Fruit fly (Drosophila melanogaster) whole organism, embryonic: ENCODE results near the gene ph-d.

Experiments used
- Adf1 ChIP-seq: fragments of 200-800 bp; sonication (Bioruptor generic); IDR thresholded peaks from 2 replicates; pipeline ENCODE4 v1.3.6; 2022; ENCODE audit warnings: missing biosample characterization, missing genetic modification characterization
- CG11723 ChIP-seq: fragments of 200-800 bp; sonication (Bioruptor generic); optimal IDR thresholded peaks from 2 replicates; lab custom pipeline; 2017; ENCODE audit warnings: missing biosample characterization, mild to moderate bottlenecking, missing genetic modification characterization
- CG12769 ChIP-seq: fragments of 200-800 bp; sonication (Bioruptor generic); optimal IDR thresholded peaks from 2 replicates; lab custom pipeline; 2019; ENCODE audit warnings: missing biosample characterization, mild to moderate bottlenecking, missing genetic modification characterization, moderate library complexity
- CG13123 ChIP-seq: fragments of 200-800 bp; sonication (Bioruptor generic); optimal IDR thresholded peaks from 2 replicates; lab custom pipeline; 2016; ENCODE audit warnings: missing biosample characterization, missing genetic modification characterization
- CG13775 ChIP-seq: fragments of 200-800 bp; sonication (Bioruptor generic); optimal IDR thresholded peaks from 3 replicates; lab custom pipeline; 2017; ENCODE audit warnings: missing biosample characterization, mild to moderate bottlenecking, missing genetic modification characterization
- CG14050 ChIP-seq: fragments of 200-800 bp; sonication (Bioruptor generic); IDR thresholded peaks from 3 replicates; pipeline ENCODE4 v1.3.6; 2022; ENCODE audit warnings: missing biosample characterization, missing genetic modification characterization
- CG14860 ChIP-seq: fragments of 200-800 bp; sonication (Bioruptor generic); IDR thresholded peaks from 3 replicates; pipeline ENCODE4 v1.3.6; 2022; ENCODE audit warnings: missing biosample characterization, missing genetic modification characterization; ENCODE audit not compliant: partially characterized antibody
- CG16779 ChIP-seq: fragments of 200-800 bp; sonication (Bioruptor generic); IDR thresholded peaks from 2 replicates; pipeline ENCODE4 v1.3.6; 2022; ENCODE audit warnings: missing biosample characterization, missing genetic modification characterization
- CG18011 ChIP-seq: fragments of 200-800 bp; sonication (Bioruptor generic); optimal IDR thresholded peaks from 2 replicates; lab custom pipeline; 2017; ENCODE audit warnings: missing biosample characterization, missing genetic modification characterization, mild to moderate bottlenecking, moderate library complexity, missing genotype
- CG31365 ChIP-seq: fragments of 200-800 bp; sonication (Bioruptor generic); optimal IDR thresholded peaks from 2 replicates; lab custom pipeline; 2018; ENCODE audit warnings: missing biosample characterization, mild to moderate bottlenecking, missing genetic modification characterization
- CG32532 ChIP-seq: fragments of 200-800 bp; sonication (Bioruptor generic); IDR thresholded peaks from 2 replicates; pipeline ENCODE4 v1.3.6; 2022; ENCODE audit warnings: missing biosample characterization, missing genetic modification characterization
- CG3847 ChIP-seq: fragments of 200-800 bp; sonication (Bioruptor generic); IDR thresholded peaks from 2 replicates; pipeline ENCODE4 v1.3.6; 2022; ENCODE audit warnings: missing biosample characterization, missing genetic modification characterization
- CG4360 ChIP-seq: fragments of 200-800 bp; sonication (Bioruptor generic); IDR thresholded peaks from 2 replicates; pipeline ENCODE4 v1.3.6; 2022; ENCODE audit warnings: missing biosample characterization, missing genetic modification characterization
- CG43689 ChIP-seq: fragments of 200-800 bp; sonication (Bioruptor generic); IDR thresholded peaks from 2 replicates; pipeline ENCODE4 v1.3.6; 2022; ENCODE audit warnings: missing biosample characterization, missing genetic modification characterization
- CG4404 ChIP-seq: fragments of 200-800 bp; sonication (Bioruptor generic); IDR thresholded peaks from 2 replicates; pipeline ENCODE4 v1.3.6; 2022; ENCODE audit warnings: missing biosample characterization, missing genetic modification characterization
- CG6813 ChIP-seq: fragments of 200-800 bp; sonication (Bioruptor generic); optimal IDR thresholded peaks from 2 replicates; lab custom pipeline; 2017; ENCODE audit warnings: missing biosample characterization, missing genetic modification characterization, mild to moderate bottlenecking, moderate library complexity, missing genetic modification reagents
- CG7786 ChIP-seq: fragments of 200-800 bp; sonication (Bioruptor generic); optimal IDR thresholded peaks from 2 replicates; lab custom pipeline; 2016; ENCODE audit warnings: missing biosample characterization, missing genetic modification characterization
- CG8290 ChIP-seq, 3 experiments: fragments of 200-800 bp; sonication (Bioruptor generic); optimal IDR thresholded peaks; 2 replicates each; lab custom pipeline; 2016 to 2019; ENCODE audit warnings: missing biosample characterization in 3 of 3, missing genetic modification characterization in 3 of 3, mild to moderate bottlenecking in 2 of 3, moderate library complexity in 1 of 3
- CG8924 ChIP-seq: fragments of 200-800 bp; optimal IDR thresholded peaks from 3 replicates; lab custom pipeline; 2019; ENCODE audit warnings: missing biosample characterization, mild to moderate bottlenecking, missing genetic modification characterization, moderate library complexity
- Chrac-16 ChIP-seq: fragments of 200-800 bp; sonication (Bioruptor generic); optimal IDR thresholded peaks from 3 replicates; lab custom pipeline; 2016; ENCODE audit warnings: missing biosample characterization, missing genetic modification characterization
- Deaf1 ChIP-seq: fragments of 200-800 bp; optimal IDR thresholded peaks from 3 replicates; lab custom pipeline; 2019; ENCODE audit warnings: missing biosample characterization, mild to moderate bottlenecking, missing genetic modification characterization, moderate library complexity
- Ets97D ChIP-seq: fragments of 200-800 bp; sonication (Bioruptor generic); optimal IDR thresholded peaks from 3 replicates; lab custom pipeline; 2016; ENCODE audit warnings: missing biosample characterization, missing genetic modification characterization
- Fer3 ChIP-seq: fragments of 200-800 bp; sonication (Bioruptor generic); optimal IDR thresholded peaks from 2 replicates; lab custom pipeline; 2018; ENCODE audit warnings: missing biosample characterization, mild to moderate bottlenecking, missing genetic modification characterization, moderate library complexity
- MBD-R2 ChIP-seq: fragments of 200-800 bp; sonication (Bioruptor generic); IDR thresholded peaks from 2 replicates; pipeline ENCODE4 v1.3.6; 2022; ENCODE audit warnings: missing biosample characterization, missing genetic modification characterization
- Max ChIP-seq: fragments of 200-800 bp; sonication (Bioruptor generic); optimal IDR thresholded peaks from 2 replicates; lab custom pipeline; 2016; ENCODE audit warnings: missing biosample characterization, mild to moderate bottlenecking, missing genetic modification characterization
- Med ChIP-seq: fragments of 200-800 bp; sonication (Bioruptor generic); peaks from one replicate; lab custom pipeline; 2016; ENCODE audit warnings: missing biosample characterization, missing genetic modification characterization, mild to moderate bottlenecking, inconsistent platforms, moderate library complexity
- Meics ChIP-seq: fragments of 200-800 bp; sonication (Bioruptor generic); optimal IDR thresholded peaks from 2 replicates; lab custom pipeline; 2017; ENCODE audit warnings: missing biosample characterization, mild to moderate bottlenecking, missing genetic modification characterization
- Opbp ChIP-seq: fragments of 200-800 bp; sonication (Bioruptor generic); IDR thresholded peaks from 3 replicates; pipeline ENCODE4 v1.3.6; 2022; ENCODE audit warnings: missing biosample characterization, missing genetic modification characterization; ENCODE audit not compliant: partially characterized antibody
- Sox100B ChIP-seq: fragments of 200-800 bp; sonication (Bioruptor generic); optimal IDR thresholded peaks from 3 replicates; lab custom pipeline; 2018; ENCODE audit warnings: missing biosample characterization, mild to moderate bottlenecking, missing genetic modification characterization
- Xbp1 ChIP-seq: fragments of 200-800 bp; sonication (Bioruptor generic); optimal IDR thresholded peaks from 3 replicates; lab custom pipeline; 2016; ENCODE audit warnings: missing biosample characterization, mild to moderate bottlenecking, missing genetic modification characterization
- bowl ChIP-seq: fragments of 200-800 bp; sonication (Bioruptor generic); IDR thresholded peaks from 2 replicates; pipeline ENCODE4 v1.3.6; 2022; ENCODE audit warnings: missing biosample characterization, missing genetic modification characterization
- br ChIP-seq: fragments of >200 bp; optimal IDR thresholded peaks from 2 replicates; lab custom pipeline; 2017
- crol ChIP-seq: fragments of 200-800 bp; sonication (Bioruptor generic); IDR thresholded peaks from 2 replicates; pipeline ENCODE4 v1.3.6; 2022; ENCODE audit warnings: missing biosample characterization, missing genetic modification characterization
- ewg ChIP-seq: fragments of 200-800 bp; sonication (Bioruptor generic); optimal IDR thresholded peaks from 3 replicates; lab custom pipeline; 2017; ENCODE audit warnings: mild to moderate bottlenecking, missing biosample characterization, missing genetic modification reagents, missing genetic modification characterization
- ftz-f1 ChIP-seq: fragments of 200-800 bp; sonication (Bioruptor generic); optimal IDR thresholded peaks from 2 replicates; lab custom pipeline; 2016; ENCODE audit warnings: missing biosample characterization, missing genetic modification characterization
- gro ChIP-seq: fragments of 200-800 bp; sonication (Bioruptor generic); optimal IDR thresholded peaks from 2 replicates; lab custom pipeline; 2016; ENCODE audit warnings: missing biosample characterization, missing genetic modification characterization
- h ChIP-seq: fragments of >200 bp; optimal IDR thresholded peaks from 2 replicates; lab custom pipeline; 2017
- ken ChIP-seq: fragments of 200-800 bp; sonication (Bioruptor generic); IDR thresholded peaks from 3 replicates; pipeline ENCODE4 v1.3.6; 2022; ENCODE audit warnings: missing biosample characterization, missing genetic modification characterization
- knrl ChIP-seq: fragments of 200-800 bp; sonication (Bioruptor generic); IDR thresholded peaks from 3 replicates; pipeline ENCODE4 v1.3.6; 2022; ENCODE audit warnings: missing biosample characterization, missing genetic modification characterization; ENCODE audit not compliant: partially characterized antibody
- mirr ChIP-seq: fragments of 200-800 bp; sonication (Bioruptor generic); optimal IDR thresholded peaks from 3 replicates; lab custom pipeline; 2018; ENCODE audit warnings: missing biosample characterization, mild to moderate bottlenecking, missing genetic modification characterization
- nerfin-2 ChIP-seq: fragments of 200-800 bp; sonication (Bioruptor generic); IDR thresholded peaks from 2 replicates; pipeline ENCODE4 v1.3.6; 2022; ENCODE audit warnings: missing biosample characterization, missing genetic modification characterization; ENCODE audit not compliant: partially characterized antibody
- p53 ChIP-seq: fragments of 200-800 bp; sonication (Bioruptor generic); optimal IDR thresholded peaks from 2 replicates; lab custom pipeline; 2016; ENCODE audit warnings: missing biosample characterization, missing genetic modification characterization
- sd ChIP-seq: fragments of 200-800 bp; sonication (Bioruptor generic); optimal IDR thresholded peaks from 3 replicates; lab custom pipeline; 2018; ENCODE audit warnings: missing biosample characterization, mild to moderate bottlenecking, missing genetic modification characterization, moderate library complexity
- sim ChIP-seq: fragments of 200-800 bp; sonication (Bioruptor generic); IDR thresholded peaks from 2 replicates; pipeline ENCODE4 v1.3.6; 2022; ENCODE audit warnings: missing biosample characterization, missing genetic modification characterization
- stwl ChIP-seq: fragments of 200-800 bp; sonication (Bioruptor generic); optimal IDR thresholded peaks from 3 replicates; lab custom pipeline; 2018; ENCODE audit warnings: missing biosample characterization, mild to moderate bottlenecking, missing genetic modification characterization, moderate library complexity
- tap ChIP-seq: fragments of 200-800 bp; optimal IDR thresholded peaks from 3 replicates; lab custom pipeline; 2019; ENCODE audit warnings: missing biosample characterization, mild to moderate bottlenecking, missing genetic modification characterization, moderate library complexity
- tup ChIP-seq: fragments of 200-800 bp; sonication (Bioruptor generic); optimal IDR thresholded peaks from 2 replicates; lab custom pipeline; 2016; ENCODE audit warnings: missing biosample characterization, mild to moderate bottlenecking, missing genetic modification characterization, moderate library complexity
- wek ChIP-seq: fragments of 200-800 bp; sonication (Bioruptor generic); optimal IDR thresholded peaks from 3 replicates; lab custom pipeline; 2018; ENCODE audit warnings: missing biosample characterization, mild to moderate bottlenecking, missing genetic modification characterization, moderate library complexity

The ph-d gene

dm6 chrX:2106367-2106766 lies 16.7 kb downstream of the ph-d start (continued):
- no peak for TF ChIP-seq MBD-R2
- no peak for TF ChIP-seq wek (GFP tag; lab: Kevin White, UChicago)
- TF ChIP-seq CG13775, result peak; percentile 3
- peak; percentile 28; the same call in 1 of the 2 replicates for TF ChIP-seq crol
- peak; percentile 16; the same call in 1 of the 2 replicates for TF ChIP-seq CG32532 (GFP tag; lab: Robert Waterston, UW)
- TF ChIP-seq Max (GFP tag; lab: Kevin White, UChicago), result no peak
- TF ChIP-seq CG4360 (GFP tag; lab: Robert Waterston, UW), result no peak
- peak; percentile 6 for TF ChIP-seq Meics (GFP tag; lab: Kevin White, UChicago)
- TF ChIP-seq CG8924 (tag; lab: Kevin White, UChicago), result no peak
- no peak for TF ChIP-seq CG43689 (GFP tag; lab: Robert Waterston, UW)
- TF ChIP-seq Sox100B (GFP tag; lab: Kevin White, UChicago), result no peak
- no peak for TF ChIP-seq CG13123
- no peak for TF ChIP-seq ewg (GFP tag; lab: Kevin White, UChicago)
- no peak for TF ChIP-seq CG4404 (GFP tag; lab: Robert Waterston, UW)
- TF ChIP-seq Opbp (GFP tag; lab: Robert Waterston, UW), result no peak
- TF ChIP-seq stwl (tag; lab: Kevin White, UChicago), result peak; percentile 13
- TF ChIP-seq knrl, result no peak
- no peak for TF ChIP-seq CG11723
- TF ChIP-seq Deaf1 (tag; lab: Kevin White, UChicago), result peak; percentile 35
- TF ChIP-seq p53, result no peak
- no peak for TF ChIP-seq tap (tag; lab: Kevin White, UChicago)
- no peak for TF ChIP-seq CG14860 (GFP tag; lab: Robert Waterston, UW)
- peak; percentile 46 for TF ChIP-seq ftz-f1 (GFP tag; lab: Kevin White, UChicago)
- TF ChIP-seq Ets97D (GFP tag; lab: Kevin White, UChicago), result peak; percentile 79
- peak; percentile 89 for TF ChIP-seq CG8290 (GFP tag; optimal IDR thresholded peaks at IDR 0.05; lab: Kevin White, UChicago)
- peak in 1 of 2 experiments; percentile 46 for TF ChIP-seq CG8290 (tag; optimal IDR thresholded peaks at IDR 0.05; lab: Kevin White, UChicago)
- peak; percentile 84 for TF ChIP-seq Med (GFP tag; lab: Kevin White, UChicago)
- no peak for TF ChIP-seq CG6813 (GFP tag; lab: Kevin White, UChicago)
- no peak for TF ChIP-seq CG16779 (GFP tag; lab: Robert Waterston, UW)
- peak; percentile 12 for TF ChIP-seq mirr (GFP tag; lab: Kevin White, UChicago)
- TF ChIP-seq gro (GFP tag; lab: Kevin White, UChicago), result peak; percentile 2
- TF ChIP-seq h (lab: Kevin White, UChicago), result no peak
- 0 out of 2 replicates have a peak, but pooled peaks have one; percentile 22 for TF ChIP-seq CG3847
- peak; percentile 88 for TF ChIP-seq CG31365
- no peak for TF ChIP-seq bowl (GFP tag; lab: Robert Waterston, UW)
- no peak for TF ChIP-seq br
- TF ChIP-seq Xbp1 (GFP tag; lab: Kevin White, UChicago), result no peak
- TF ChIP-seq Fer3 (tag; lab: Kevin White, UChicago), result peak; percentile 12
- TF ChIP-seq Chrac-16 (GFP tag; lab: Kevin White, UChicago), result no peak
- TF ChIP-seq, all 482 proteins: peak for 22

dm6 chrX:2104365-2104764 lies 18.7 kb downstream of the ph-d start:
- TF ChIP-seq CG12769 (tag; lab: Kevin White, UChicago), result peak; percentile 59
- TF ChIP-seq CG14860 (GFP tag; lab: Robert Waterston, UW), result no peak
- TF ChIP-seq MBD-R2, result no peak
- TF ChIP-seq tup (GFP tag; lab: Kevin White, UChicago), result no peak
- TF ChIP-seq CG18011 (GFP tag; lab: Kevin White, UChicago), result no peak
- no peak for TF ChIP-seq Adf1
- TF ChIP-seq nerfin-2 (GFP tag; lab: Robert Waterston, UW), result no peak
- peak; percentile 68 for TF ChIP-seq sd (tag; lab: Kevin White, UChicago)
- TF ChIP-seq CG14050 (GFP tag; lab: Robert Waterston, UW), result no peak
- no peak for TF ChIP-seq sim (GFP tag; lab: Robert Waterston, UW)
- no peak for TF ChIP-seq CG7786
- TF ChIP-seq ken (GFP tag; lab: Robert Waterston, UW), result no peak
